Fruit fly (Drosophila melanogaster): ENCODE results near the gene CG7627.

DNA sequence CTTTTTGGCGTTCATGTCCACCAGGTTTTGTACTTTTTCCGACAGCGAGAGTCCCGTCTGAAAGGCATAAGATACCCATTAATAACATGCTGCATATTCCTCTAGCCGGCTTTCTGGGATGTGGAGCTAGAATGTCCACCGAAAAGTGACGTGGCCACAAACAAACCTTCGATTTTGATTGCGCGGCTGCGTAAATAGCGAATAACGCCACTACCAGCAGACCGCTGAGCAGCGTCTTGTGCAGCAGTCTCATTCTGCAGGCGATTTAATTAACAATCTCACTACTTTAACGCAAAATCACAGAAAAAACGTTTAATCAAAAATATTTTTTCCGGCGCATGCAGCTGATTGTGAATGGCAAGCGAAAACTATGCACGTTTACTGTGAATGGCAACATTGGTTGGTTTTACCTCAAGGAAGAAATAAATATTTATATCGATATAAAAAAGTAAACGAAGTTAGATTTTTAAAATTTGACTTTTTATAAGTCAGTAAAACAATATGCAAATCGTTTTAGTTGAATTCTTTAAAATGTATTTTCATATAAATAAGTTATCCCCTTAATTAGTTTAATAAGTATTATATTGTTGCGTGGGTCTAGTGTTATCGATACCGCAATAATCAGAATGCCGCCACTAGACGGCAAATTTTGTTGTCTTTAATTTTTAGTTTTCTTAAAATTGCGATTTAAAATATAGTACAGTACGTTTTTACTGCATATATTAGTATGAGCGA lies 54.3 kb downstream of the CG7627 start, which contains the start of the genes Ostgamma and Mettl14:
- TF ChIP-seq CG14711 (tag; optimal IDR thresholded peaks at IDR 0.05) (peak; percentile 64), CG33017 (tag; optimal IDR thresholded peaks at IDR 0.05) (no peak), Mnt (GFP tag; optimal IDR thresholded peaks at IDR 0.05) (peak; percentile 40), pad (GFP tag; optimal IDR thresholded peaks at IDR 0.05) (no peak), Hr96 (GFP tag; optimal IDR thresholded peaks at IDR 0.05) (no peak), ovo (GFP tag; optimal IDR thresholded peaks at IDR 0.05) (no peak), toe (GFP tag; optimal IDR thresholded peaks at IDR 0.05) (no peak), kay (GFP tag; ENCODE audit: borderline replicate concordance) (no peak), Clk (GFP tag; optimal IDR thresholded peaks at IDR 0.05) (no peak)
